Worm (Caenorhabditis elegans) whole organism, L1 larva: ENCODE measurements around the gene emb-1.

ENCODE experiments used
- C04F5.9 ChIP-seq: sonication (generic microtip); optimal IDR thresholded peaks from 2 replicates; lab custom pipeline; 2016; ENCODE audit warnings: missing genetic modification characterization, missing compliant biosample characterization
- C34B4.2 ChIP-seq: sonication (generic microtip); optimal IDR thresholded peaks from 2 replicates; lab custom pipeline; 2017; ENCODE audit warnings: mild to moderate bottlenecking, missing genetic modification characterization, missing compliant biosample characterization
- F16B12.6 ChIP-seq: fragments of 150-350 bp; optimal IDR thresholded peaks from 2 replicates; lab custom pipeline; 2014; ENCODE audit warnings: missing biosample characterization, missing genetic modification characterization
- Y116A8C.19 ChIP-seq: sonication (generic microtip); optimal IDR thresholded peaks from 2 replicates; lab custom pipeline; 2016; ENCODE audit warnings: missing compliant biosample characterization, missing genetic modification characterization, borderline replicate concordance
- aha-1 ChIP-seq: fragments of 150-350 bp; optimal IDR thresholded peaks from 2 replicates; lab custom pipeline; 2014; ENCODE audit warnings: missing biosample characterization, missing genetic modification characterization
- alr-1 ChIP-seq: fragments of 200-800 bp; sonication (Bioruptor generic); optimal IDR thresholded peaks from 2 replicates; lab custom pipeline; 2018; ENCODE audit warnings: borderline replicate concordance, mild to moderate bottlenecking, missing genetic modification characterization, missing compliant biosample characterization
- aly-2 ChIP-seq: fragments of 150-350 bp; optimal IDR thresholded peaks from 2 replicates; lab custom pipeline; 2014; ENCODE audit warnings: missing biosample characterization, missing genetic modification characterization
- blmp-1 ChIP-seq: fragments of 150-350 bp; optimal IDR thresholded peaks from 2 replicates; lab custom pipeline; 2014; ENCODE audit warnings: missing biosample characterization, missing genetic modification characterization
- ceh-63 ChIP-seq: fragments of 200-800 bp; sonication (Bioruptor generic); optimal IDR thresholded peaks from 2 replicates; lab custom pipeline; 2018; ENCODE audit warnings: mild to moderate bottlenecking, missing genetic modification characterization, missing compliant biosample characterization
- ceh-8 ChIP-seq: fragments of 200-800 bp; sonication (Bioruptor generic); optimal IDR thresholded peaks from 2 replicates; lab custom pipeline; 2018; ENCODE audit warnings: mild to moderate bottlenecking, missing genetic modification characterization, moderate library complexity, missing compliant biosample characterization
- ceh-82 ChIP-seq, 3 experiments: fragments of 150-350 bp in 1 of 3; sonication (generic microtip) in 2 of 3; optimal IDR thresholded peaks; 2 replicates each; lab custom pipeline; 2014 to 2017; ENCODE audit warnings: missing biosample characterization in 3 of 3, missing genetic modification characterization in 3 of 3
- dpl-1 ChIP-seq, 3 experiments: fragments of 150-350 bp in 2 of 3; sonication (generic microtip) in 1 of 3; optimal IDR thresholded peaks; 2 replicates each; lab custom pipeline; 2014 to 2017; ENCODE audit warnings: missing biosample characterization in 3 of 3, missing genetic modification characterization in 3 of 3, missing genetic modification reagents in 3 of 3
- dsc-1 ChIP-seq: sonication (generic microtip); optimal IDR thresholded peaks from 2 replicates; lab custom pipeline; 2016; ENCODE audit warnings: mild to moderate bottlenecking, missing genetic modification characterization, missing compliant biosample characterization
- efl-3 ChIP-seq: fragments of 200-800 bp; sonication (Bioruptor generic); optimal IDR thresholded peaks from 2 replicates; lab custom pipeline; 2018; ENCODE audit warnings: mild to moderate bottlenecking, missing genetic modification characterization, missing compliant biosample characterization
- elt-2 ChIP-seq: sonication (generic microtip); optimal IDR thresholded peaks from 2 replicates; lab custom pipeline; 2016; ENCODE audit warnings: missing genetic modification characterization, mild to moderate bottlenecking, inconsistent platforms, missing compliant biosample characterization, missing genetic modification reagents
- elt-3 ChIP-seq, 6 experiments: fragments of 150-350 bp in 1 of 6; sonication (generic microtip); optimal IDR thresholded peaks; 2 replicates each; lab custom pipeline; 2017 to 2018; ENCODE audit warnings: missing biosample characterization in 6 of 6, missing genetic modification characterization in 6 of 6, inconsistent platforms in 1 of 6
- ets-5 ChIP-seq: fragments of 200-800 bp; sonication (Bioruptor generic); IDR thresholded peaks from 2 replicates; pipeline ENCODE4 v1.3.6; 2022; ENCODE audit warnings: missing genetic modification characterization, missing compliant biosample characterization
- fkh-8 ChIP-seq: sonication (generic microtip); optimal IDR thresholded peaks from 2 replicates; lab custom pipeline; 2016; ENCODE audit warnings: mild to moderate bottlenecking, missing genetic modification characterization, missing compliant biosample characterization
- fos-1 ChIP-seq: fragments of 150-350 bp; optimal IDR thresholded peaks from 2 replicates; lab custom pipeline; 2014; ENCODE audit warnings: missing biosample characterization, missing genetic modification characterization
- grh-1 ChIP-seq: fragments of 200-800 bp; sonication (Bioruptor generic); IDR thresholded peaks from 2 replicates; pipeline ENCODE4 v1.3.6; 2022; ENCODE audit warnings: missing genetic modification reagents, missing genetic modification characterization, missing compliant biosample characterization
- hpl-2 ChIP-seq: fragments of 150-350 bp; optimal IDR thresholded peaks from 2 replicates; lab custom pipeline; 2014; ENCODE audit warnings: missing biosample characterization, missing genetic modification reagents, missing genetic modification characterization
- lin-13 ChIP-seq: fragments of 150-350 bp; optimal IDR thresholded peaks from 2 replicates; lab custom pipeline; 2014; ENCODE audit warnings: missing biosample characterization, missing genetic modification reagents, missing genetic modification characterization
- lin-14 ChIP-seq: fragments of 200-800 bp; sonication (Bioruptor generic); optimal IDR thresholded peaks from 2 replicates; lab custom pipeline; 2018; ENCODE audit warnings: mild to moderate bottlenecking, missing genetic modification characterization, moderate library complexity, missing compliant biosample characterization
- lin-15B ChIP-seq: fragments of 150-350 bp; sonication (generic microtip); optimal IDR thresholded peaks from 3 replicates; lab custom pipeline; 2014; ENCODE audit warnings: missing biosample characterization, missing genetic modification characterization
- lsy-2 ChIP-seq, 2 experiments: fragments of 150-350 bp; optimal IDR thresholded peaks; 2 replicates each; lab custom pipeline; 2014; ENCODE audit warnings: missing biosample characterization in 2 of 2, missing genetic modification characterization in 2 of 2
- mef-2 ChIP-seq: fragments of 150-350 bp; optimal IDR thresholded peaks from 2 replicates; lab custom pipeline; 2014; ENCODE audit warnings: missing biosample characterization, missing genetic modification characterization
- nhr-12 ChIP-seq: sonication (generic microtip); optimal IDR thresholded peaks from 2 replicates; lab custom pipeline; 2017; ENCODE audit warnings: missing biosample characterization, missing genetic modification characterization
- nhr-20 ChIP-seq: sonication (generic microtip); optimal IDR thresholded peaks from 2 replicates; lab custom pipeline; 2016; ENCODE audit warnings: mild to moderate bottlenecking, missing genetic modification characterization, missing compliant biosample characterization
- nhr-237 ChIP-seq: fragments of 150-350 bp; optimal IDR thresholded peaks from 2 replicates; lab custom pipeline; 2014; ENCODE audit warnings: missing biosample characterization, missing genetic modification characterization
- nhr-28 ChIP-seq: fragments of 150-350 bp; optimal IDR thresholded peaks from 2 replicates; lab custom pipeline; 2014; ENCODE audit warnings: missing biosample characterization, missing genetic modification characterization
- nhr-47 ChIP-seq: sonication (generic microtip); optimal IDR thresholded peaks from 2 replicates; lab custom pipeline; 2016; ENCODE audit warnings: mild to moderate bottlenecking, missing genetic modification characterization, moderate library complexity, missing compliant biosample characterization
- nhr-71 ChIP-seq: sonication (generic microtip); optimal IDR thresholded peaks from 2 replicates; lab custom pipeline; 2016; ENCODE audit warnings: mild to moderate bottlenecking, missing genetic modification characterization, moderate library complexity, missing compliant biosample characterization
- nhr-77 ChIP-seq: fragments of 150-350 bp; optimal IDR thresholded peaks from 2 replicates; lab custom pipeline; 2014; ENCODE audit warnings: missing biosample characterization, missing genetic modification characterization
- nhr-85 ChIP-seq: sonication (generic microtip); peaks from one replicate; lab custom pipeline; 2016; ENCODE audit warnings: missing genetic modification characterization, inconsistent platforms, missing compliant biosample characterization
- nhr-90 ChIP-seq: sonication (generic microtip); optimal IDR thresholded peaks from 2 replicates; lab custom pipeline; 2016; ENCODE audit warnings: mild to moderate bottlenecking, missing genetic modification characterization, missing compliant biosample characterization; ENCODE audit not compliant: poor library complexity
- pag-3 ChIP-seq: sonication (generic microtip); optimal IDR thresholded peaks from 2 replicates; lab custom pipeline; 2017; ENCODE audit warnings: missing genetic modification characterization, mild to moderate bottlenecking, missing compliant biosample characterization, antibody characterized with exemption, borderline replicate concordance; ENCODE audit not compliant: insufficient read depth
- snu-23 ChIP-seq: sonication (generic microtip); optimal IDR thresholded peaks from 2 replicates; lab custom pipeline; 2016; ENCODE audit warnings: missing genetic modification characterization, missing compliant biosample characterization
- sox-4 ChIP-seq: sonication (generic microtip); optimal IDR thresholded peaks from 2 replicates; lab custom pipeline; 2016; ENCODE audit warnings: missing genetic modification characterization, missing compliant biosample characterization
- sptf-1 ChIP-seq: fragments of 150-350 bp; optimal IDR thresholded peaks from 2 replicates; lab custom pipeline; 2014; ENCODE audit warnings: missing biosample characterization, missing genetic modification characterization
- swsn-7 ChIP-seq: sonication (generic microtip); optimal IDR thresholded peaks from 2 replicates; lab custom pipeline; 2016; ENCODE audit warnings: missing genetic modification characterization, missing compliant biosample characterization
- tbx-2 ChIP-seq: sonication (generic microtip); optimal IDR thresholded peaks from 2 replicates; lab custom pipeline; 2016; ENCODE audit warnings: missing genetic modification characterization, missing compliant biosample characterization
- unc-130 ChIP-seq: fragments of 150-350 bp; optimal IDR thresholded peaks from 2 replicates; lab custom pipeline; 2017; ENCODE audit warnings: missing biosample characterization, missing genetic modification characterization, inconsistent platforms
- unc-30 ChIP-seq: sonication (generic microtip); optimal IDR thresholded peaks from 2 replicates; lab custom pipeline; 2017; ENCODE audit warnings: missing biosample characterization, missing genetic modification characterization
- unc-62 ChIP-seq: fragments of 150-350 bp; optimal IDR thresholded peaks from 2 replicates; lab custom pipeline; 2014; ENCODE audit warnings: missing biosample characterization, missing genetic modification reagents, missing genetic modification characterization
- unc-86 ChIP-seq: sonication (generic microtip); optimal IDR thresholded peaks from 2 replicates; lab custom pipeline; 2016; ENCODE audit warnings: missing genetic modification characterization, missing compliant biosample characterization
- xbp-1 ChIP-seq: sonication (generic microtip); optimal IDR thresholded peaks from 2 replicates; lab custom pipeline; 2016; ENCODE audit warnings: missing genetic modification characterization, missing compliant biosample characterization
- zip-4 ChIP-seq: fragments of 200-800 bp; sonication (Bioruptor generic); optimal IDR thresholded peaks from 2 replicates; lab custom pipeline; 2018; ENCODE audit warnings: mild to moderate bottlenecking, missing genetic modification characterization, moderate library complexity, missing compliant biosample characterization

emb-1 gene

DNA sequence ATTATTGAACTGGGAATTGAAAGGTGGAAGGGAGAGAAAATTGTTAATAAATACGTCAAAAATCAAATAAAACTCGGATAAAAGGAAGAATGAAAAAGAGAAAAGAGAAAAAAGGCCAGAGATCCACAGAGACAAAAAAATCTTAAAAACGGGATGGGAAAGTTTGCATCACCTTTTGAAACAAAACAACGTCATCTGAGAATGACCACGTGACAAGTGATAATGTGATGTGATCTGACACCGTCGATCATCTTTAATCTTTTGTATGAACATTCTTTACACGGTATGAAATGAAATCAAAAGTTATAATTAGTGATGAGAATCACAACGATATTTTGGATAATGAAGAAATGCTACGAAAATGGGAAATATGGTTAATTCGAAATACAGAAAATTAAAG lies 7.5 kb upstream of the emb-1 start (continued):
- no peak for TF ChIP-seq ceh-8
- TF ChIP-seq nhr-71 (tag; lab: Kevin White, UChicago), result peak; percentile 15
- no peak for TF ChIP-seq hpl-2
- TF ChIP-seq elt-2 (tag; lab: Kevin White, UChicago), result no peak
- TF ChIP-seq lsy-2 (tag; optimal IDR thresholded peaks at IDR 0.05; lab: Kevin White, UChicago), result no peak
- no peak for TF ChIP-seq unc-62 (GFP tag; lab: Kevin White, UChicago)
- TF ChIP-seq nhr-47 (tag; lab: Kevin White, UChicago), result no peak
- no peak for TF ChIP-seq nhr-77 (tag; lab: Kevin White, UChicago)
- peak in 1 of 3 experiments; percentile 15 for TF ChIP-seq dpl-1 (GFP tag; optimal IDR thresholded peaks at IDR 0.05; lab: Kevin White, UChicago)
- no peak for TF ChIP-seq ceh-63 (GFP tag; lab: Kevin White, UChicago)
- TF ChIP-seq nhr-85 (tag; lab: Kevin White, UChicago), result peak; percentile 66
- no peak for TF ChIP-seq dsc-1 (tag; lab: Kevin White, UChicago)
- no peak for TF ChIP-seq unc-86
- no peak for TF ChIP-seq C34B4.2 (tag; lab: Kevin White, UChicago)
- TF ChIP-seq snu-23 (GFP tag; lab: Kevin White, UChicago), result peak; percentile 42
- TF ChIP-seq lin-13 (GFP tag; lab: Kevin White, UChicago), result no peak
- TF ChIP-seq unc-30 (tag; lab: Kevin White, UChicago), result no peak
- no peak for TF ChIP-seq nhr-12 (tag; lab: Kevin White, UChicago)
- TF ChIP-seq ets-5 (GFP tag; lab: Robert Waterston, UW), result no peak
- no peak for TF ChIP-seq fkh-8 (tag; lab: Kevin White, UChicago)
- TF ChIP-seq tbx-2 (tag; lab: Kevin White, UChicago), result peak; percentile 24
- no peak for TF ChIP-seq unc-130 (tag; lab: Kevin White, UChicago)
- TF ChIP-seq nhr-20, result peak; percentile 44
- no peak for TF ChIP-seq aly-2 (tag; lab: Kevin White, UChicago)

DNA sequence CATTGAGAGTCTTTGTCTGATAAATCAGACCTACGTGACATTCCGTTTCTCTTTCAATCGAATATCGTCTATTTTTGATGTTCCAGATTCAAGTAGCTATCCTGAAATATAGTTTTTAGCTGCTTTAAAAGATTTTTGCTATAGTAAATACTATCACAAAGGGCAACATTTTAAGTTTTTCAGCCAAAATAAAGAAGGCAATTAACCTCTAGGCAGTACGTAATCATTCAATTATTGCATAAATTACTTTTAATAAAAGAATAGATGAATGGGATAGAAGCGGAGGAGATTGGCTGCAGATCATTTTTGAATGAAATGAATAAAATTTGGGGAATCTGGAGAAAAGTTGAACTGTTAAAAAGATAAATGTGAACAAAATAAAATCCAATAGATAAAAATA lies 3.5 kb upstream of the emb-1 start, which contains the start of gene ulp-1:
Gene ulp-1, minus strand, starts transcription at position 101 of the 400 bp plus-strand sequence.
- TF ChIP-seq sox-4 (tag; lab: Kevin White, UChicago) (no peak), lin-14 (no peak), C34B4.2 (tag; lab: Kevin White, UChicago) (no peak), blmp-1 (tag; lab: Kevin White, UChicago) (no peak), nhr-85 (tag; lab: Kevin White, UChicago) (no peak), pag-3 (tag; lab: Kevin White, UChicago) (no peak), nhr-28 (no peak), lin-15B (no peak), Y116A8C.19 (tag; lab: Kevin White, UChicago) (no peak), dpl-1 (GFP tag; optimal IDR thresholded peaks at IDR 0.05; lab: Kevin White, UChicago) (no peak), zip-4 (GFP tag; lab: Kevin White, UChicago) (no peak), ceh-8 (no peak), mef-2 (no peak), tbx-2 (tag; lab: Kevin White, UChicago) (no peak), aha-1 (tag; lab: Kevin White, UChicago) (no peak), sptf-1 (tag; lab: Kevin White, UChicago) (no peak), fos-1 (tag; lab: Kevin White, UChicago) (no peak), ceh-82 (tag; optimal IDR thresholded peaks at IDR 0.05; lab: Kevin White, UChicago) (no peak)

DNA sequence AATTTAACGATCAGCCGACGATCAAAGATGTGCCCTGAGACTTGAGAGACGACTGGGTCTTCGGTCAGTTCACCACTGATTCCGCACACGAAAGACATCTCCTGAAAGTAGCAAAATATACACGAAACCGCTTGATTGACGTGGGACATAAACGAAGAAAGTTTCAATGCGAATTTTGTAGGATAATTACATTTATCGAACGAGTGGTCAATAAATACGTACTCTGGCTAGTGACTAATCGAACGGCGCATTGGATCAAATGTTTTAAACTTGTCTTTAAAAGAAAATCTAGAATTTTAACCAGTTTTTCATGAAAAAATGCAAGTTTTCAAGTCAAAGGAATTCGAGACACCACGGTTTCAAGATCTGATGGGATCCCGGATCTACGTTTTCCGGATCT lies 1.3 kb upstream of the emb-1 start, which contains the start of gene prp-19:
Gene prp-19, minus strand, starts transcription at position 101 of the 400 bp plus-strand sequence.
- TF ChIP-seq unc-30 (tag; lab: Kevin White, UChicago) (no peak), alr-1 (no peak), efl-3 (GFP tag; lab: Kevin White, UChicago) (no peak), nhr-237 (tag; lab: Kevin White, UChicago) (no peak), nhr-90 (no peak), xbp-1 (no peak), C04F5.9 (tag; lab: Kevin White, UChicago) (no peak), F16B12.6 (no peak), elt-3 (tag; optimal IDR thresholded peaks at IDR 0.05; lab: Kevin White, UChicago) (no peak), swsn-7 (no peak), grh-1 (no peak), fos-1 (tag; lab: Kevin White, UChicago) (no peak), snu-23 (GFP tag; lab: Kevin White, UChicago) (no peak), ets-5 (GFP tag; lab: Robert Waterston, UW) (no peak)
